Fruit fly (Drosophila melanogaster) whole organism, embryonic: ENCODE results near the gene CG10226.

Experiments used
- Adf1 ChIP-seq: fragments of 200-800 bp; sonication (Bioruptor generic); IDR thresholded peaks from 2 replicates; pipeline ENCODE4 v1.3.6; 2022; ENCODE audit warnings: missing biosample characterization, missing genetic modification characterization
- Antp ChIP-seq: fragments of 200-800 bp; sonication (Bioruptor generic); optimal IDR thresholded peaks from 3 replicates; lab custom pipeline; 2016; ENCODE audit warnings: missing biosample characterization, missing genetic modification characterization
- Bteb2 ChIP-seq: fragments of 200-800 bp; sonication (Bioruptor generic); optimal IDR thresholded peaks from 2 replicates; lab custom pipeline; 2016; ENCODE audit warnings: missing biosample characterization, missing genetic modification characterization
- CG1024 ChIP-seq: fragments of 200-800 bp; sonication (Bioruptor generic); IDR thresholded peaks from 2 replicates; pipeline ENCODE4 v1.3.6; 2022; ENCODE audit warnings: missing biosample characterization, missing genetic modification characterization
- CG10267 ChIP-seq: fragments of 200-800 bp; sonication (Bioruptor generic); optimal IDR thresholded peaks from 2 replicates; lab custom pipeline; 2018; ENCODE audit warnings: missing biosample characterization, mild to moderate bottlenecking, missing genetic modification characterization, moderate library complexity
- CG12219 ChIP-seq: fragments of 200-800 bp; sonication (Bioruptor generic); optimal IDR thresholded peaks from 3 replicates; lab custom pipeline; 2018; ENCODE audit warnings: missing biosample characterization, mild to moderate bottlenecking, missing genetic modification characterization
- CG12299 ChIP-seq: fragments of 200-800 bp; sonication (Bioruptor generic); optimal IDR thresholded peaks from 2 replicates; lab custom pipeline; 2018; ENCODE audit warnings: missing biosample characterization, mild to moderate bottlenecking, missing genetic modification characterization
- CG12769 ChIP-seq: fragments of 200-800 bp; sonication (Bioruptor generic); optimal IDR thresholded peaks from 2 replicates; lab custom pipeline; 2019; ENCODE audit warnings: missing biosample characterization, mild to moderate bottlenecking, missing genetic modification characterization, moderate library complexity
- CG13424 ChIP-seq: fragments of 200-800 bp; sonication (Bioruptor generic); optimal IDR thresholded peaks from 2 replicates; lab custom pipeline; 2019; ENCODE audit warnings: missing biosample characterization, mild to moderate bottlenecking, missing genetic modification characterization, moderate library complexity
- CG14441 ChIP-seq: fragments of 200-800 bp; sonication (Bioruptor generic); IDR thresholded peaks from 2 replicates; pipeline ENCODE4 v1.3.6; 2022; ENCODE audit warnings: missing biosample characterization, missing genetic modification characterization
- CG14710 ChIP-seq: fragments of 200-800 bp; sonication (Bioruptor generic); optimal IDR thresholded peaks from 3 replicates; lab custom pipeline; 2019; ENCODE audit warnings: missing biosample characterization, mild to moderate bottlenecking, missing genetic modification characterization, moderate library complexity
- CG15073 ChIP-seq: fragments of 200-800 bp; sonication (Bioruptor generic); optimal IDR thresholded peaks from 2 replicates; lab custom pipeline; 2016; ENCODE audit warnings: missing biosample characterization, missing genetic modification characterization
- CG1529 ChIP-seq: fragments of 200-800 bp; sonication (Bioruptor generic); optimal IDR thresholded peaks from 3 replicates; lab custom pipeline; 2018; ENCODE audit warnings: missing biosample characterization, missing genetic modification characterization
- CG17912 ChIP-seq: fragments of 200-800 bp; sonication (Bioruptor generic); optimal IDR thresholded peaks from 2 replicates; lab custom pipeline; 2018; ENCODE audit warnings: missing biosample characterization, mild to moderate bottlenecking, missing genetic modification characterization
- CG32772 ChIP-seq: fragments of 200-800 bp; sonication (Bioruptor generic); IDR thresholded peaks from 2 replicates; pipeline ENCODE4 v1.3.6; 2022; ENCODE audit warnings: missing biosample characterization, missing genetic modification characterization
- CG4730 ChIP-seq: fragments of 200-800 bp; sonication (Bioruptor generic); IDR thresholded peaks from 2 replicates; pipeline ENCODE4 v1.3.6; 2022; ENCODE audit warnings: missing biosample characterization, missing genetic modification characterization
- CG5180 ChIP-seq: fragments of 200-800 bp; sonication (Bioruptor generic); optimal IDR thresholded peaks from 3 replicates; lab custom pipeline; 2017; ENCODE audit warnings: missing biosample characterization, missing genetic modification characterization, mild to moderate bottlenecking, moderate library complexity, missing genetic modification reagents
- CG5245 ChIP-seq: fragments of 200-800 bp; sonication (Bioruptor generic); optimal IDR thresholded peaks from 3 replicates; lab custom pipeline; 2016; ENCODE audit warnings: missing biosample characterization, missing genetic modification characterization
- CG7786 ChIP-seq: fragments of 200-800 bp; sonication (Bioruptor generic); optimal IDR thresholded peaks from 2 replicates; lab custom pipeline; 2016; ENCODE audit warnings: missing biosample characterization, missing genetic modification characterization
- CG8089 ChIP-seq: fragments of 200-800 bp; sonication (Bioruptor generic); optimal IDR thresholded peaks from 3 replicates; lab custom pipeline; 2016; ENCODE audit warnings: missing biosample characterization, missing genetic modification characterization
- CG9797 ChIP-seq: fragments of 200-800 bp; sonication (Bioruptor generic); optimal IDR thresholded peaks from 3 replicates; lab custom pipeline; 2018; ENCODE audit warnings: missing biosample characterization, mild to moderate bottlenecking, missing genetic modification characterization
- CHES-1-like ChIP-seq: fragments of 200-800 bp; sonication (Bioruptor generic); optimal IDR thresholded peaks from 2 replicates; lab custom pipeline; 2016; ENCODE audit warnings: missing biosample characterization, missing genetic modification characterization
- Chrac-16 ChIP-seq: fragments of 200-800 bp; sonication (Bioruptor generic); optimal IDR thresholded peaks from 3 replicates; lab custom pipeline; 2016; ENCODE audit warnings: missing biosample characterization, missing genetic modification characterization
- CrebB ChIP-seq: fragments of 200-800 bp; sonication (Bioruptor generic); optimal IDR thresholded peaks from 3 replicates; lab custom pipeline; 2018; ENCODE audit warnings: missing biosample characterization, mild to moderate bottlenecking, missing genetic modification characterization
- Dbx ChIP-seq: fragments of 200-800 bp; sonication (Bioruptor generic); IDR thresholded peaks from 3 replicates; pipeline ENCODE4 v1.3.6; 2022; ENCODE audit warnings: missing biosample characterization, missing genetic modification characterization
- GATAe ChIP-seq: fragments of 200-800 bp; sonication (Bioruptor generic); conservative IDR thresholded peaks from 2 replicates; pipeline ENCODE4 v1.3.6; 2022; ENCODE audit warnings: missing biosample characterization, missing genetic modification characterization
- Mad ChIP-seq: fragments of 200-800 bp; sonication (Bioruptor generic); optimal IDR thresholded peaks from 2 replicates; lab custom pipeline; 2016; ENCODE audit warnings: missing biosample characterization, missing genetic modification characterization
- Med ChIP-seq: fragments of 200-800 bp; sonication (Bioruptor generic); peaks from one replicate; lab custom pipeline; 2016; ENCODE audit warnings: missing biosample characterization, missing genetic modification characterization, mild to moderate bottlenecking, inconsistent platforms, moderate library complexity
- Nf-YC ChIP-seq: fragments of 200-800 bp; optimal IDR thresholded peaks from 3 replicates; lab custom pipeline; 2019; ENCODE audit warnings: missing biosample characterization, mild to moderate bottlenecking, missing genetic modification characterization, moderate library complexity
- Oli ChIP-seq: fragments of 200-800 bp; sonication (Bioruptor generic); optimal IDR thresholded peaks from 2 replicates; lab custom pipeline; 2018; ENCODE audit warnings: missing biosample characterization, mild to moderate bottlenecking, missing genetic modification characterization, moderate library complexity
- Xrp1 ChIP-seq: fragments of 200-800 bp; sonication (Bioruptor generic); IDR thresholded peaks from 2 replicates; pipeline ENCODE4 v1.3.6; 2022; ENCODE audit warnings: missing biosample characterization, missing genetic modification characterization
- ap ChIP-seq: fragments of 200-800 bp; sonication (Bioruptor generic); IDR thresholded peaks from 2 replicates; pipeline ENCODE4 v1.3.6; 2022; ENCODE audit warnings: missing biosample characterization, missing genetic modification characterization
- ato ChIP-seq: fragments of 200-800 bp; sonication (Bioruptor generic); IDR thresholded peaks from 2 replicates; pipeline ENCODE4 v1.3.6; 2022; ENCODE audit warnings: missing biosample characterization, missing genetic modification characterization; ENCODE audit not compliant: partially characterized antibody
- bcd ChIP-seq: fragments of 200-800 bp; sonication (Bioruptor generic); optimal IDR thresholded peaks from 2 replicates; lab custom pipeline; 2017; ENCODE audit warnings: missing biosample characterization, mild to moderate bottlenecking, missing genetic modification characterization
- bsh ChIP-seq, 2 experiments: fragments of 200-800 bp; sonication (Bioruptor generic); optimal IDR thresholded peaks; 2 replicates each; lab custom pipeline; 2017 to 2018; ENCODE audit warnings: mild to moderate bottlenecking in 2 of 2, missing biosample characterization in 2 of 2, missing genetic modification characterization in 2 of 2, moderate library complexity in 1 of 2
- chm ChIP-seq: fragments of 200-800 bp; sonication (Bioruptor generic); IDR thresholded peaks from 2 replicates; pipeline ENCODE4 v1.3.6; 2022; ENCODE audit warnings: missing biosample characterization, missing genetic modification characterization
- dmrt11E ChIP-seq: fragments of 200-800 bp; sonication (Bioruptor generic); optimal IDR thresholded peaks from 3 replicates; lab custom pipeline; 2018; ENCODE audit warnings: missing biosample characterization, mild to moderate bottlenecking, missing genetic modification characterization, moderate library complexity
- emc ChIP-seq: fragments of 200-800 bp; sonication (Bioruptor generic); optimal IDR thresholded peaks from 2 replicates; lab custom pipeline; 2016; ENCODE audit warnings: missing biosample characterization, missing genetic modification characterization
- h ChIP-seq: fragments of >200 bp; optimal IDR thresholded peaks from 2 replicates; lab custom pipeline; 2017
- ham ChIP-seq: fragments of 200-800 bp; sonication (Bioruptor generic); IDR thresholded peaks from 2 replicates; pipeline ENCODE4 v1.3.6; 2022; ENCODE audit warnings: missing biosample characterization, missing genetic modification characterization
- lola ChIP-seq, 3 experiments: fragments of >200 bp in 2 of 3; fragments of 200-800 bp in 1 of 3; sonication (Bioruptor generic) in 1 of 3; optimal IDR thresholded peaks; 2 replicates each; lab custom pipeline; 2017 to 2019; ENCODE audit warnings: missing biosample characterization in 3 of 3, missing genetic modification characterization in 3 of 3, mild to moderate bottlenecking in 1 of 3, moderate library complexity in 1 of 3
- peb ChIP-seq: fragments of 200-800 bp; sonication (Bioruptor generic); IDR thresholded peaks from 2 replicates; pipeline ENCODE4 v1.3.6; 2022; ENCODE audit warnings: missing biosample characterization, missing genetic modification characterization
- salm ChIP-seq: fragments of 200-800 bp; sonication (Bioruptor generic); optimal IDR thresholded peaks from 2 replicates; lab custom pipeline; 2018; ENCODE audit warnings: missing biosample characterization, mild to moderate bottlenecking, missing genetic modification characterization
- schlank ChIP-seq: fragments of 200-800 bp; sonication (Bioruptor generic); optimal IDR thresholded peaks from 2 replicates; lab custom pipeline; 2018; ENCODE audit warnings: missing biosample characterization, mild to moderate bottlenecking, missing genetic modification characterization
- seq ChIP-seq: fragments of 200-800 bp; sonication (Bioruptor generic); IDR thresholded peaks from 2 replicates; pipeline ENCODE4 v1.3.6; 2022; ENCODE audit warnings: missing biosample characterization, missing genetic modification characterization
- sima ChIP-seq: fragments of 200-800 bp; sonication (Bioruptor generic); optimal IDR thresholded peaks from 2 replicates; lab custom pipeline; 2016; ENCODE audit warnings: missing biosample characterization, missing genetic modification characterization
- tio ChIP-seq: fragments of 200-800 bp; sonication (Bioruptor generic); optimal IDR thresholded peaks from 2 replicates; lab custom pipeline; 2017; ENCODE audit warnings: missing biosample characterization, missing genetic modification characterization, inconsistent platforms
- unc-4 ChIP-seq: fragments of 200-800 bp; sonication (Bioruptor generic); IDR thresholded peaks from 2 replicates; pipeline ENCODE4 v1.3.6; 2022; ENCODE audit warnings: missing biosample characterization, missing genetic modification characterization; ENCODE audit not compliant: partially characterized antibody
- vvl ChIP-seq: fragments of 200-800 bp; sonication (Bioruptor generic); IDR thresholded peaks from 2 replicates; pipeline ENCODE4 v1.3.6; 2022; ENCODE audit warnings: missing biosample characterization, missing genetic modification characterization
- yki ChIP-seq: fragments of >200 bp; optimal IDR thresholded peaks from 3 replicates; lab custom pipeline; 2018

The CG10226 gene

dm6 chr3L:6192822-6193555, 46.9 kb downstream of the CG10226 start, which contains the start of the genes Sf3b6 and Tnpo (continued):
- no peak for TF ChIP-seq ato
- no peak for TF ChIP-seq CG12769 (tag; lab: Kevin White, UChicago)
- TF ChIP-seq Antp (GFP tag; lab: Kevin White, UChicago), result peak; percentile 61
- TF ChIP-seq ham (GFP tag; lab: Robert Waterston, UW), result peak; percentile 49; the same call in 1 of the 2 replicates
- peak; percentile 88 for TF ChIP-seq vvl (GFP tag; lab: Robert Waterston, UW)
- peak; percentile 56; the same call in 1 of the 2 replicates for TF ChIP-seq chm (GFP tag; lab: Robert Waterston, UW)
- TF ChIP-seq CG12299 (tag; lab: Kevin White, UChicago), result no peak
- no peak for TF ChIP-seq sima (GFP tag; lab: Kevin White, UChicago)
- TF ChIP-seq yki (lab: Kevin White, UChicago), result no peak
- TF ChIP-seq schlank (tag; lab: Kevin White, UChicago), result peak; percentile 35
- TF ChIP-seq emc (GFP tag; lab: Kevin White, UChicago), result peak; percentile 29
- no peak for TF ChIP-seq bsh (GFP tag; optimal IDR thresholded peaks at IDR 0.05; lab: Kevin White, UChicago)
- TF ChIP-seq CHES-1-like (GFP tag; lab: Kevin White, UChicago), result peak; percentile 66
- peak; percentile 80 for TF ChIP-seq CG10267 (tag; lab: Kevin White, UChicago)
- peak; percentile 81 for TF ChIP-seq Oli
- TF ChIP-seq CG13424 (tag; lab: Kevin White, UChicago), result peak; percentile 90
- peak; percentile 44 for TF ChIP-seq CG1529
- peak; percentile 86 for TF ChIP-seq CG32772 (GFP tag; lab: Robert Waterston, UW)
- TF ChIP-seq Mad (GFP tag; lab: Kevin White, UChicago), result peak; percentile 75
- peak; percentile 69 for TF ChIP-seq CG4730 (GFP tag; lab: Robert Waterston, UW)
- TF ChIP-seq Xrp1 (GFP tag; lab: Robert Waterston, UW), result peak; percentile 82
- peak; percentile 41 for TF ChIP-seq CG7786 (GFP tag; lab: Kevin White, UChicago)
- peak; percentile 99 for TF ChIP-seq CG9797 (GFP tag; lab: Kevin White, UChicago)
- peak; percentile 70 for TF ChIP-seq peb (GFP tag; lab: Robert Waterston, UW)
- peak; percentile 66 for TF ChIP-seq CG5245 (GFP tag; lab: Kevin White, UChicago)
- TF ChIP-seq CG14710 (tag; lab: Kevin White, UChicago), result peak; percentile 91
- peak; percentile 41; the same call in 1 of the 2 replicates for TF ChIP-seq CG1024 (GFP tag; lab: Robert Waterston, UW)
- TF ChIP-seq seq (GFP tag; lab: Robert Waterston, UW), result peak; percentile 77
- peak; percentile 84 for TF ChIP-seq tio (GFP tag; lab: Kevin White, UChicago)
- peak; percentile 49 for TF ChIP-seq CG5180 (GFP tag; lab: Kevin White, UChicago)
- peak; percentile 39 for TF ChIP-seq Adf1 (GFP tag; lab: Robert Waterston, UW)
- TF ChIP-seq unc-4, result peak; percentile 65
- TF ChIP-seq ap, result 0 out of 2 replicates have a peak, but pooled peaks have one; percentile 58
- peak in 1 of 3 experiments; percentile 91 for TF ChIP-seq lola (GFP tag; optimal IDR thresholded peaks at IDR 0.05; lab: Kevin White, UChicago)
- TF ChIP-seq Chrac-16 (GFP tag; lab: Kevin White, UChicago), result peak; percentile 86
- TF ChIP-seq Nf-YC (tag; lab: Kevin White, UChicago), result no peak
- TF ChIP-seq CG15073 (GFP tag; lab: Kevin White, UChicago), result peak; percentile 39
- TF ChIP-seq CrebB (tag; lab: Kevin White, UChicago), result peak; percentile 49
- 0 out of 2 replicates have a peak, but pooled peaks have one; percentile 19 for TF ChIP-seq GATAe
- peak; percentile 86 for TF ChIP-seq dmrt11E
- TF ChIP-seq Med (GFP tag; lab: Kevin White, UChicago), result peak; percentile 84
- TF ChIP-seq h (lab: Kevin White, UChicago), result no peak
- peak; percentile 73 for TF ChIP-seq CG8089 (GFP tag; lab: Kevin White, UChicago)
- no peak for TF ChIP-seq salm
- peak; percentile 84 for TF ChIP-seq Dbx (GFP tag; lab: Robert Waterston, UW)
- peak; percentile 85 for TF ChIP-seq bcd (GFP tag; lab: Kevin White, UChicago)
- TF ChIP-seq CG12219 (GFP tag; lab: Kevin White, UChicago), result no peak
- peak; percentile 82 for TF ChIP-seq CG14441
- TF ChIP-seq Bteb2 (GFP tag; lab: Kevin White, UChicago), result peak; percentile 75
- TF ChIP-seq CG17912 (GFP tag; lab: Kevin White, UChicago), result no peak
